Fruit fly (Drosophila melanogaster) whole organism, embryonic: ENCODE results near the gene CG14036.

Experiments used
- ATbp ChIP-seq: fragments of 200-800 bp; sonication (Bioruptor generic); optimal IDR thresholded peaks from 2 replicates; lab custom pipeline; 2017; ENCODE audit warnings: missing biosample characterization, mild to moderate bottlenecking, missing genetic modification characterization, missing genetic modification reagents
- Abd-B ChIP-seq: fragments of 200-800 bp; sonication (Bioruptor generic); optimal IDR thresholded peaks from 2 replicates; lab custom pipeline; 2018; ENCODE audit warnings: missing biosample characterization, mild to moderate bottlenecking, missing genetic modification characterization, moderate library complexity
- Antp ChIP-seq: fragments of 200-800 bp; sonication (Bioruptor generic); optimal IDR thresholded peaks from 3 replicates; lab custom pipeline; 2016; ENCODE audit warnings: missing biosample characterization, missing genetic modification characterization
- Atf-2 ChIP-seq: fragments of 200-800 bp; sonication (Bioruptor generic); optimal IDR thresholded peaks from 2 replicates; lab custom pipeline; 2016; ENCODE audit warnings: missing biosample characterization, missing genetic modification characterization
- BtbVII ChIP-seq: fragments of 200-800 bp; sonication (Bioruptor generic); optimal IDR thresholded peaks from 3 replicates; lab custom pipeline; 2017; ENCODE audit warnings: missing biosample characterization, mild to moderate bottlenecking, missing genetic modification characterization
- CG10209 ChIP-seq: fragments of 200-800 bp; sonication (Bioruptor generic); optimal IDR thresholded peaks from 3 replicates; lab custom pipeline; 2017; ENCODE audit warnings: missing biosample characterization, mild to moderate bottlenecking, missing genetic modification characterization, missing genetic modification reagents
- CG11695 ChIP-seq: fragments of 200-800 bp; sonication (Bioruptor generic); IDR thresholded peaks from 3 replicates; pipeline ENCODE4 v1.3.6; 2022; ENCODE audit warnings: missing biosample characterization, missing genetic modification characterization
- CG13775 ChIP-seq: fragments of 200-800 bp; sonication (Bioruptor generic); optimal IDR thresholded peaks from 3 replicates; lab custom pipeline; 2017; ENCODE audit warnings: missing biosample characterization, mild to moderate bottlenecking, missing genetic modification characterization
- CG14710 ChIP-seq: fragments of 200-800 bp; sonication (Bioruptor generic); optimal IDR thresholded peaks from 3 replicates; lab custom pipeline; 2019; ENCODE audit warnings: missing biosample characterization, mild to moderate bottlenecking, missing genetic modification characterization, moderate library complexity
- CG15269 ChIP-seq: fragments of 200-800 bp; sonication (Bioruptor generic); optimal IDR thresholded peaks from 2 replicates; lab custom pipeline; 2018; ENCODE audit warnings: missing biosample characterization, mild to moderate bottlenecking, missing genetic modification characterization, moderate library complexity
- CG1529 ChIP-seq: fragments of 200-800 bp; sonication (Bioruptor generic); optimal IDR thresholded peaks from 3 replicates; lab custom pipeline; 2018; ENCODE audit warnings: missing biosample characterization, missing genetic modification characterization
- CG1602 ChIP-seq: fragments of 200-800 bp; sonication (Bioruptor generic); optimal IDR thresholded peaks from 3 replicates; lab custom pipeline; 2016; ENCODE audit warnings: missing biosample characterization, missing genetic modification characterization
- CG16815 ChIP-seq: fragments of 200-800 bp; sonication (Bioruptor generic); optimal IDR thresholded peaks from 3 replicates; lab custom pipeline; 2017; ENCODE audit warnings: missing biosample characterization, mild to moderate bottlenecking, missing genetic modification characterization
- CG2712 ChIP-seq: fragments of 200-800 bp; optimal IDR thresholded peaks from 3 replicates; lab custom pipeline; 2019; ENCODE audit warnings: missing biosample characterization, mild to moderate bottlenecking, missing genetic modification characterization, moderate library complexity
- CG3163 ChIP-seq: fragments of 200-800 bp; sonication (Bioruptor generic); optimal IDR thresholded peaks from 3 replicates; lab custom pipeline; 2016; ENCODE audit warnings: missing biosample characterization, missing genetic modification characterization
- CG4282 ChIP-seq: fragments of 200-800 bp; sonication (Bioruptor generic); optimal IDR thresholded peaks from 2 replicates; lab custom pipeline; 2016; ENCODE audit warnings: missing biosample characterization, missing genetic modification characterization
- CG43689 ChIP-seq: fragments of 200-800 bp; sonication (Bioruptor generic); IDR thresholded peaks from 2 replicates; pipeline ENCODE4 v1.3.6; 2022; ENCODE audit warnings: missing biosample characterization, missing genetic modification characterization
- CG7372 ChIP-seq: fragments of 200-800 bp; sonication (Bioruptor generic); IDR thresholded peaks from 2 replicates; pipeline ENCODE4 v1.3.6; 2022; ENCODE audit warnings: missing biosample characterization, missing genetic modification characterization
- CG8290 ChIP-seq, 3 experiments: fragments of 200-800 bp; sonication (Bioruptor generic); optimal IDR thresholded peaks; 2 replicates each; lab custom pipeline; 2016 to 2019; ENCODE audit warnings: missing biosample characterization in 3 of 3, missing genetic modification characterization in 3 of 3, mild to moderate bottlenecking in 2 of 3, moderate library complexity in 1 of 3
- CG9727 ChIP-seq: fragments of 200-800 bp; sonication (Bioruptor generic); optimal IDR thresholded peaks from 3 replicates; lab custom pipeline; 2017; ENCODE audit warnings: missing biosample characterization, mild to moderate bottlenecking, missing genetic modification characterization
- Dll ChIP-seq: fragments of 200-800 bp; sonication (Bioruptor generic); IDR thresholded peaks from 4 replicates; pipeline ENCODE4 v1.3.6; 2022; ENCODE audit warnings: missing biosample characterization, missing genetic modification characterization; ENCODE audit not compliant: partially characterized antibody
- Fer2 ChIP-seq: fragments of 200-800 bp; sonication (Bioruptor generic); optimal IDR thresholded peaks from 2 replicates; lab custom pipeline; 2018; ENCODE audit warnings: missing biosample characterization, mild to moderate bottlenecking, missing genetic modification characterization, moderate library complexity
- Gug ChIP-seq: fragments of 200-800 bp; sonication (Bioruptor generic); IDR thresholded peaks from 4 replicates; pipeline ENCODE4 v1.3.6; 2022; ENCODE audit warnings: missing biosample characterization, missing genetic modification characterization
- H2.0 ChIP-seq: fragments of 200-800 bp; sonication (Bioruptor generic); IDR thresholded peaks from 2 replicates; pipeline ENCODE4 v1.3.6; 2022; ENCODE audit warnings: missing biosample characterization, missing genetic modification characterization
- Hr39 ChIP-seq: fragments of >200 bp; optimal IDR thresholded peaks from 2 replicates; lab custom pipeline; 2017
- Ssrp ChIP-seq: fragments of 200-800 bp; sonication (Bioruptor generic); optimal IDR thresholded peaks from 2 replicates; lab custom pipeline; 2018; ENCODE audit warnings: missing biosample characterization, mild to moderate bottlenecking, missing genetic modification characterization, moderate library complexity
- abd-A ChIP-seq: fragments of 200-800 bp; sonication (Bioruptor generic); optimal IDR thresholded peaks from 3 replicates; lab custom pipeline; 2019; ENCODE audit warnings: missing biosample characterization, mild to moderate bottlenecking, missing genetic modification characterization, moderate library complexity
- ato ChIP-seq: fragments of 200-800 bp; sonication (Bioruptor generic); IDR thresholded peaks from 2 replicates; pipeline ENCODE4 v1.3.6; 2022; ENCODE audit warnings: missing biosample characterization, missing genetic modification characterization; ENCODE audit not compliant: partially characterized antibody
- caup ChIP-seq: fragments of 200-800 bp; sonication (Bioruptor generic); optimal IDR thresholded peaks from 3 replicates; lab custom pipeline; 2017; ENCODE audit warnings: missing biosample characterization, mild to moderate bottlenecking, missing genetic modification characterization, moderate library complexity; ENCODE audit not compliant: severe bottlenecking
- cg ChIP-seq: fragments of 200-800 bp; sonication (Bioruptor generic); optimal IDR thresholded peaks from 3 replicates; lab custom pipeline; 2019; ENCODE audit warnings: missing biosample characterization, mild to moderate bottlenecking, missing genetic modification characterization, moderate library complexity
- chn ChIP-seq: fragments of 200-800 bp; sonication (Bioruptor generic); optimal IDR thresholded peaks from 2 replicates; lab custom pipeline; 2016; ENCODE audit warnings: missing biosample characterization, missing genetic modification characterization
- corto ChIP-seq: fragments of 200-800 bp; sonication (Bioruptor generic); optimal IDR thresholded peaks from 2 replicates; lab custom pipeline; 2016; ENCODE audit warnings: missing biosample characterization, mild to moderate bottlenecking, missing genetic modification characterization, moderate library complexity
- crol ChIP-seq: fragments of 200-800 bp; sonication (Bioruptor generic); IDR thresholded peaks from 2 replicates; pipeline ENCODE4 v1.3.6; 2022; ENCODE audit warnings: missing biosample characterization, missing genetic modification characterization
- ewg ChIP-seq: fragments of 200-800 bp; sonication (Bioruptor generic); optimal IDR thresholded peaks from 3 replicates; lab custom pipeline; 2017; ENCODE audit warnings: mild to moderate bottlenecking, missing biosample characterization, missing genetic modification reagents, missing genetic modification characterization
- gro ChIP-seq: fragments of 200-800 bp; sonication (Bioruptor generic); optimal IDR thresholded peaks from 2 replicates; lab custom pipeline; 2016; ENCODE audit warnings: missing biosample characterization, missing genetic modification characterization
- h ChIP-seq: fragments of >200 bp; optimal IDR thresholded peaks from 2 replicates; lab custom pipeline; 2017
- knrl ChIP-seq: fragments of 200-800 bp; sonication (Bioruptor generic); IDR thresholded peaks from 3 replicates; pipeline ENCODE4 v1.3.6; 2022; ENCODE audit warnings: missing biosample characterization, missing genetic modification characterization; ENCODE audit not compliant: partially characterized antibody
- mam ChIP-seq: fragments of 200-800 bp; sonication (Bioruptor generic); optimal IDR thresholded peaks from 3 replicates; lab custom pipeline; 2016; ENCODE audit warnings: missing biosample characterization, missing genetic modification characterization
- nom ChIP-seq: fragments of 200-800 bp; sonication (Bioruptor generic); optimal IDR thresholded peaks from 2 replicates; lab custom pipeline; 2017; ENCODE audit warnings: missing biosample characterization, missing genetic modification characterization, mild to moderate bottlenecking, moderate library complexity, missing genetic modification reagents
- phol ChIP-seq: fragments of 200-800 bp; sonication (Bioruptor generic); optimal IDR thresholded peaks from 3 replicates; lab custom pipeline; 2018; ENCODE audit warnings: missing biosample characterization, mild to moderate bottlenecking, missing genetic modification characterization, moderate library complexity
- pnt ChIP-seq: fragments of 200-800 bp; sonication (Bioruptor generic); optimal IDR thresholded peaks from 3 replicates; lab custom pipeline; 2016; ENCODE audit warnings: missing biosample characterization, missing genetic modification characterization
- rib ChIP-seq: fragments of 200-800 bp; sonication (Bioruptor generic); IDR thresholded peaks from 2 replicates; pipeline ENCODE4 v1.3.6; 2022; ENCODE audit warnings: missing biosample characterization, missing genetic modification characterization
- shn ChIP-seq: fragments of 200-800 bp; sonication (Bioruptor generic); optimal IDR thresholded peaks from 3 replicates; lab custom pipeline; 2016; ENCODE audit warnings: missing biosample characterization, missing genetic modification characterization
- sisA ChIP-seq: fragments of 200-800 bp; sonication (Bioruptor generic); IDR thresholded peaks from 2 replicates; pipeline ENCODE4 v1.3.6; 2022; ENCODE audit warnings: missing biosample characterization, missing genetic modification characterization
- tin ChIP-seq: fragments of 200-800 bp; sonication (Bioruptor generic); optimal IDR thresholded peaks from 3 replicates; lab custom pipeline; 2016; ENCODE audit warnings: missing biosample characterization, missing genetic modification characterization
- tio ChIP-seq: fragments of 200-800 bp; sonication (Bioruptor generic); optimal IDR thresholded peaks from 2 replicates; lab custom pipeline; 2017; ENCODE audit warnings: missing biosample characterization, missing genetic modification characterization, inconsistent platforms
- tll ChIP-seq, 2 experiments: fragments of 200-800 bp in 1 of 2; fragments of >200 bp in 1 of 2; sonication (Bioruptor generic) in 1 of 2; optimal IDR thresholded peaks; 2 replicates each; lab custom pipeline; 2017 to 2019; ENCODE audit warnings: missing biosample characterization in 2 of 2, missing genetic modification characterization in 2 of 2, mild to moderate bottlenecking in 1 of 2, moderate library complexity in 1 of 2
- unc-4 ChIP-seq: fragments of 200-800 bp; sonication (Bioruptor generic); IDR thresholded peaks from 2 replicates; pipeline ENCODE4 v1.3.6; 2022; ENCODE audit warnings: missing biosample characterization, missing genetic modification characterization; ENCODE audit not compliant: partially characterized antibody
- wor ChIP-seq: fragments of 200-800 bp; sonication (Bioruptor generic); IDR thresholded peaks from 2 replicates; pipeline ENCODE4 v1.3.6; 2022; ENCODE audit warnings: missing biosample characterization, missing genetic modification characterization

Gene CG14036

DNA sequence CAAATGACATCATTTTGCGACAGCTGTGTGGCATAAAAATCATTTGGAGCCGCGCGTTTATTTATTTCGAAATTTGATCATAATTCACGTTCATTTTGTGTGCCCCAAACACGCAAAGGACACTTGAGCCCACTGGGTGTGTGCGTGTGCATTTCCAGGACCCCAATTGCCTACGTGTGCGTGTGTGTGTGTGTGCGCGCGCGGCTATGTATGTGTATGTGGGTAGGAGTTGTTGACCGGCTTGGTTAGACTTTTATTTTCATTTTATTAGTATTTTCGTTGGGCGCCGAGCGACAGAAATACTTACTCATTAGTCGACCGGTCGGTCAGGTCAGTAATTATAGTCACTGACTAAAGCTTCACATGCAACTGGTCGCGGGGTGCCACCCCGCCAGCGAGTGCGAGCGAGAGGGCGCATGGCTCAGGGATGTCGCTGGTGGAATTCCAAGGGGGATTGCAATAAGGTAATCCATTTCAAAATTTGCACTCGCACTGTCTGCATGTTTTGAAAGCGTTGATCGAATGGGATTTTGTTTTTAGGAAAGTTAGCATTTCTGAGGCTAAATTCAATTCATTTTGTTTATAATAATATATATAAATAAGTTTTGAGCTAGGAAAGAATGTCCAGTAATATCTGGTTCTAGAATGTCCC, 11.2 kb downstream of the CG14036 start (continued):
- peak; percentile 28 for TF ChIP-seq tin (GFP tag; lab: Kevin White, UChicago)
- peak; percentile 49 for TF ChIP-seq Ssrp (tag; lab: Kevin White, UChicago)
- peak; percentile 49 for TF ChIP-seq BtbVII (GFP tag; lab: Kevin White, UChicago)
- peak; percentile 37 for TF ChIP-seq ATbp (GFP tag; lab: Kevin White, UChicago)
- no peak for TF ChIP-seq knrl (GFP tag; lab: Robert Waterston, UW)
- TF ChIP-seq abd-A (tag; lab: Kevin White, UChicago) = peak; percentile 50
- no peak for TF ChIP-seq CG3163
- TF ChIP-seq pnt (GFP tag; lab: Kevin White, UChicago) = peak; percentile 1
- TF ChIP-seq CG1602 = peak; percentile 2
- peak; percentile 9 for TF ChIP-seq caup (GFP tag; lab: Kevin White, UChicago)
- TF ChIP-seq mam (GFP tag; lab: Kevin White, UChicago) = peak; percentile 50
- TF ChIP-seq CG13775 = peak; percentile 46
- TF ChIP-seq H2.0 (GFP tag; lab: Robert Waterston, UW) = 0 out of 2 replicates have a peak, but pooled peaks have one; percentile 23
- peak; percentile 15 for TF ChIP-seq shn (GFP tag; lab: Kevin White, UChicago)
- no peak for TF ChIP-seq unc-4 (GFP tag; lab: Robert Waterston, UW)
- peak; percentile 13 for TF ChIP-seq CG1529 (GFP tag; lab: Kevin White, UChicago)
- TF ChIP-seq chn = peak; percentile 26
- TF ChIP-seq CG15269 (tag; lab: Kevin White, UChicago) = peak; percentile 56
- peak; percentile 69 for TF ChIP-seq sisA (GFP tag; lab: Robert Waterston, UW)
- TF ChIP-seq Dll (GFP tag; lab: Robert Waterston, UW) = no peak
- TF ChIP-seq CG14710 (tag; lab: Kevin White, UChicago) = no peak
- TF ChIP-seq cg = peak; percentile 87
- TF ChIP-seq phol = peak; percentile 34
- TF ChIP-seq gro (GFP tag; lab: Kevin White, UChicago) = no peak
- TF ChIP-seq nom = no peak
- no peak for TF ChIP-seq CG43689 (GFP tag; lab: Robert Waterston, UW)
- peak; percentile 70 for TF ChIP-seq Gug (GFP tag; lab: Robert Waterston, UW)
- TF ChIP-seq CG9727 (GFP tag; lab: Kevin White, UChicago) = peak; percentile 28
- no peak for TF ChIP-seq tll (GFP tag; optimal IDR thresholded peaks at IDR 0.05; lab: Kevin White, UChicago)
- TF ChIP-seq corto (GFP tag; lab: Kevin White, UChicago) = peak; percentile 25
- TF ChIP-seq Abd-B (GFP tag; lab: Kevin White, UChicago) = no peak
- no peak for TF ChIP-seq tio (GFP tag; lab: Kevin White, UChicago)
- peak; percentile 74 for TF ChIP-seq crol (GFP tag; lab: Robert Waterston, UW)
- 0 out of 2 replicates have a peak, but pooled peaks have one; percentile 20 for TF ChIP-seq CG7372 (GFP tag; lab: Robert Waterston, UW)
- no peak for TF ChIP-seq h
- no peak for TF ChIP-seq wor (GFP tag; lab: Robert Waterston, UW)
- peak; percentile 93 for TF ChIP-seq Hr39 (lab: Kevin White, UChicago)
- no peak for TF ChIP-seq ato (GFP tag; lab: Robert Waterston, UW)
- TF ChIP-seq CG2712 (tag; lab: Kevin White, UChicago) = peak; percentile 40
- TF ChIP-seq Atf-2 (GFP tag; lab: Kevin White, UChicago) = no peak
- TF ChIP-seq rib (GFP tag; lab: Robert Waterston, UW) = peak; percentile 50; the same call in 1 of the 2 replicates
- TF ChIP-seq CG10209 = peak; percentile 53
- no peak for TF ChIP-seq CG8290 (GFP tag; optimal IDR thresholded peaks at IDR 0.05; lab: Kevin White, UChicago)
- peak in 1 of 2 experiments; percentile 73 for TF ChIP-seq CG8290 (tag; optimal IDR thresholded peaks at IDR 0.05; lab: Kevin White, UChicago)
- peak; percentile 29 for TF ChIP-seq CG16815 (GFP tag; lab: Kevin White, UChicago)
- TF ChIP-seq CG11695 (GFP tag; lab: Robert Waterston, UW) = peak; percentile 62
- TF ChIP-seq Fer2 (tag; lab: Kevin White, UChicago) = no peak
- TF ChIP-seq ewg (GFP tag; lab: Kevin White, UChicago) = peak; percentile 37
- peak; percentile 32 for TF ChIP-seq Antp
- no peak for TF ChIP-seq CG4282
